Worm (Caenorhabditis elegans) whole organism, L1 larva: ENCODE measurements around the gene F23H12.3.

Experiments used
- ceh-90 ChIP-seq: sonication (generic microtip); optimal IDR thresholded peaks from 2 replicates; lab custom pipeline; 2016; ENCODE audit warnings: missing genetic modification characterization, missing compliant biosample characterization
- efl-1 ChIP-seq, 4 experiments: fragments of 150-350 bp; optimal IDR thresholded peaks in 3 of 4; peaks in 1 of 4; 1 replicate in 1 of 4; 2 replicates in 3 of 4; lab custom pipeline; 2014; ENCODE audit warnings: missing biosample characterization in 2 of 4, missing genetic modification characterization in 2 of 4, missing genetic modification reagents in 2 of 4
- nhr-28 ChIP-seq: fragments of 150-350 bp; optimal IDR thresholded peaks from 2 replicates; lab custom pipeline; 2014; ENCODE audit warnings: missing biosample characterization, missing genetic modification characterization
- pqm-1 ChIP-seq: sonication (generic microtip); optimal IDR thresholded peaks from 3 replicates; lab custom pipeline; 2017; ENCODE audit warnings: missing biosample characterization, missing genetic modification characterization
- sup-37 ChIP-seq: fragments of 200-800 bp; sonication (Bioruptor generic); optimal IDR thresholded peaks from 2 replicates; lab custom pipeline; 2018; ENCODE audit warnings: mild to moderate bottlenecking, missing genetic modification characterization, missing compliant biosample characterization
- zag-1 ChIP-seq: fragments of 150-350 bp; optimal IDR thresholded peaks from 2 replicates; lab custom pipeline; 2014; ENCODE audit warnings: missing biosample characterization, missing genetic modification characterization

- TF ChIP-seq nhr-28 (tag; lab: Kevin White, UChicago) = no peak
- no peak for TF ChIP-seq efl-1 (optimal IDR thresholded peaks at IDR 0.05; lab: Kevin White, UChicago)
- peak in 1 of 2 experiments; percentile 86 for TF ChIP-seq efl-1 (GFP tag; optimal IDR thresholded peaks at IDR 0.05 in 1 of 2; lab: Kevin White, UChicago)
- TF ChIP-seq pqm-1 = no peak
- TF ChIP-seq zag-1 = no peak
- TF ChIP-seq sup-37 (GFP tag; lab: Kevin White, UChicago) = no peak
- no peak for TF ChIP-seq ceh-90 (tag; lab: Kevin White, UChicago)
Measured at ce11 chrV:12329173-12329572, 15.8 kb upstream of the F23H12.3 start.
